Fruit fly (Drosophila melanogaster) whole organism, wandering third instar larva: ENCODE results near the gene CG4743.

Experiments used
- CG9705 ChIP-seq: fragments of 200-800 bp; sonication (Bioruptor generic); optimal IDR thresholded peaks from 2 replicates; lab custom pipeline; 2018; ENCODE audit warnings: missing biosample characterization, mild to moderate bottlenecking, missing genetic modification characterization
- CrebA ChIP-seq: fragments of 200-800 bp; sonication (Bioruptor generic); optimal IDR thresholded peaks from 2 replicates; lab custom pipeline; 2016; ENCODE audit warnings: missing biosample characterization, mild to moderate bottlenecking, missing genetic modification characterization, borderline replicate concordance
- Dfd ChIP-seq: fragments of >200 bp; optimal IDR thresholded peaks from 2 replicates; lab custom pipeline; 2017; ENCODE audit warnings: missing biosample characterization, missing genetic modification characterization
- Dif ChIP-seq: fragments of 200-275, 200-300 bp; sonication (Bioruptor generic); optimal IDR thresholded peaks from 2 replicates; lab custom pipeline; 2018; ENCODE audit warnings: missing biosample characterization, missing genetic modification characterization; ENCODE audit not compliant: partially characterized antibody
- GATAd ChIP-seq: sonication (Bioruptor generic); optimal IDR thresholded peaks from 2 replicates; lab custom pipeline; 2016; ENCODE audit warnings: missing biosample characterization, missing genetic modification characterization
- Hnf4 ChIP-seq: fragments of 200-800 bp; sonication (Bioruptor generic); optimal IDR thresholded peaks from 2 replicates; lab custom pipeline; 2016; ENCODE audit warnings: missing biosample characterization, mild to moderate bottlenecking, missing genetic modification characterization
- Hr78 ChIP-seq: fragments of >200 bp; optimal IDR thresholded peaks from 2 replicates; lab custom pipeline; 2017; ENCODE audit warnings: missing biosample characterization, missing genetic modification characterization
- Hr83 ChIP-seq: fragments of 200-300 bp; sonication (Bioruptor generic); optimal IDR thresholded peaks from 2 replicates; lab custom pipeline; 2016; ENCODE audit warnings: missing biosample characterization, mild to moderate bottlenecking, missing genetic modification characterization, moderate library complexity; ENCODE audit not compliant: poor library complexity, severe bottlenecking
- Myc ChIP-seq: fragments of >200 bp; optimal IDR thresholded peaks from 2 replicates; lab custom pipeline; 2017
- N ChIP-seq: fragments of >200 bp; optimal IDR thresholded peaks from 2 replicates; lab custom pipeline; 2018; ENCODE audit warnings: missing biosample characterization, missing external identifiers, missing genetic modification characterization
- OdsH ChIP-seq: fragments of 200-800 bp; sonication (Bioruptor generic); optimal IDR thresholded peaks from 2 replicates; lab custom pipeline; 2016; ENCODE audit warnings: missing biosample characterization, mild to moderate bottlenecking, missing genetic modification characterization
- Rel ChIP-seq, 2 experiments: fragments of 200-800 bp; sonication (Bioruptor generic) in 1 of 2; optimal IDR thresholded peaks; 2 replicates in 1 of 2; 3 replicates in 1 of 2; lab custom pipeline; 2016 to 2019; ENCODE audit warnings: mild to moderate bottlenecking in 2 of 2, missing biosample characterization in 2 of 2, missing genetic modification characterization in 2 of 2, moderate library complexity in 1 of 2
- Sp1 ChIP-seq: fragments of 200-800 bp; sonication (Bioruptor generic); optimal IDR thresholded peaks from 3 replicates; lab custom pipeline; 2019; ENCODE audit warnings: missing biosample characterization, mild to moderate bottlenecking, missing genetic modification characterization, moderate library complexity
- Vsx2 ChIP-seq: fragments of 200-300, 225-300 bp; sonication (Bioruptor generic); optimal IDR thresholded peaks from 2 replicates; lab custom pipeline; 2018; ENCODE audit warnings: missing biosample characterization, missing genetic modification characterization; ENCODE audit not compliant: partially characterized antibody
- br ChIP-seq: fragments of 200-800 bp; sonication (Bioruptor generic); optimal IDR thresholded peaks from 2 replicates; lab custom pipeline; 2016; ENCODE audit warnings: missing biosample characterization, missing genetic modification characterization
- brk ChIP-seq: fragments of 200-800 bp; sonication (Bioruptor generic); optimal IDR thresholded peaks from 2 replicates; lab custom pipeline; 2016; ENCODE audit warnings: missing biosample characterization, mild to moderate bottlenecking, missing genetic modification characterization
- dl ChIP-seq, 2 experiments: fragments of 175-275, 200-275 bp in 1 of 2; fragments of 200-275 bp in 1 of 2; sonication (Bioruptor generic); optimal IDR thresholded peaks; lab custom pipeline; 2018; ENCODE audit warnings: mild to moderate bottlenecking in 2 of 2, missing biosample characterization in 2 of 2, missing genetic modification characterization in 2 of 2, moderate library complexity in 2 of 2; ENCODE audit not compliant: partially characterized antibody in 2 of 2, insufficient read depth in 1 of 2
- dmrt93B ChIP-seq: fragments of 200-800 bp; sonication (Bioruptor generic); optimal IDR thresholded peaks from 2 replicates; lab custom pipeline; 2018; ENCODE audit warnings: missing biosample characterization, mild to moderate bottlenecking, missing genetic modification characterization
- dsf ChIP-seq: sonication (Bioruptor generic); optimal IDR thresholded peaks from 2 replicates; lab custom pipeline; 2016; ENCODE audit warnings: missing biosample characterization, missing genetic modification characterization, borderline replicate concordance
- ey ChIP-seq: fragments of 200-800 bp; sonication (Bioruptor generic); optimal IDR thresholded peaks from 2 replicates; lab custom pipeline; 2016; ENCODE audit warnings: missing biosample characterization, missing genetic modification characterization
- foxo ChIP-seq, 2 experiments: fragments of 200-800 bp; sonication (Bioruptor generic); optimal IDR thresholded peaks; 2 replicates in 1 of 2; 3 replicates in 1 of 2; lab custom pipeline; 2016 to 2017; ENCODE audit warnings: missing biosample characterization in 2 of 2, missing genetic modification characterization in 2 of 2
- h ChIP-seq: fragments of 200-800 bp; sonication (Bioruptor generic); optimal IDR thresholded peaks from 3 replicates; lab custom pipeline; 2016; ENCODE audit warnings: missing biosample characterization, mild to moderate bottlenecking, missing genetic modification characterization
- jim ChIP-seq: fragments of 175-275, 200-325 bp; sonication (Bioruptor generic); optimal IDR thresholded peaks from 2 replicates; lab custom pipeline; 2016; ENCODE audit warnings: missing biosample characterization, mild to moderate bottlenecking, missing genetic modification characterization
- lola ChIP-seq: fragments of >200 bp; optimal IDR thresholded peaks from 2 replicates; lab custom pipeline; 2017; ENCODE audit warnings: missing biosample characterization, missing genetic modification characterization
- pan ChIP-seq: fragments of >200 bp; optimal IDR thresholded peaks from 2 replicates; lab custom pipeline; 2017
- psq ChIP-seq: fragments of 200-800 bp; sonication (Bioruptor generic); optimal IDR thresholded peaks from 3 replicates; lab custom pipeline; 2017; ENCODE audit warnings: missing biosample characterization, mild to moderate bottlenecking, missing genetic modification characterization, moderate library complexity
- sage ChIP-seq: fragments of 200-800 bp; sonication (Bioruptor generic); optimal IDR thresholded peaks from 2 replicates; lab custom pipeline; 2016; ENCODE audit warnings: missing biosample characterization, mild to moderate bottlenecking, missing genetic modification characterization
- sv ChIP-seq: fragments of 200-800 bp; sonication (Bioruptor generic); optimal IDR thresholded peaks from 3 replicates; lab custom pipeline; 2016; ENCODE audit warnings: missing biosample characterization, missing genetic modification characterization
- tai ChIP-seq: sonication (Bioruptor generic); optimal IDR thresholded peaks from 2 replicates; lab custom pipeline; 2016; ENCODE audit warnings: missing biosample characterization, missing genetic modification characterization
- woc ChIP-seq: sonication (Bioruptor generic); optimal IDR thresholded peaks from 2 replicates; lab custom pipeline; 2016; ENCODE audit warnings: missing biosample characterization, mild to moderate bottlenecking, missing genetic modification characterization

Gene CG4743

dm6 chr3R:25721030-25721429 lies 40.7 kb upstream of the CG4743 start:
- TF ChIP-seq lola (no peak), OdsH (GFP tag; lab: Kevin White, UChicago) (no peak), psq (GFP tag; lab: Kevin White, UChicago) (no peak), sv (GFP tag; lab: Kevin White, UChicago) (no peak), Hr78 (GFP tag; lab: Kevin White, UChicago) (no peak), Myc (lab: Kevin White, UChicago) (no peak), CG9705 (GFP tag; lab: Kevin White, UChicago) (no peak), brk (GFP tag; lab: Kevin White, UChicago) (no peak), h (no peak), Vsx2 (no peak), Rel (GFP tag; optimal IDR thresholded peaks at IDR 0.05; lab: Kevin White, UChicago) (no peak), Rel (tag; optimal IDR thresholded peaks at IDR 0.05; lab: Kevin White, UChicago) (no peak), N (GFP tag; lab: Kevin White, UChicago) (no peak), ey (GFP tag; lab: Kevin White, UChicago) (no peak), sage (GFP tag; lab: Kevin White, UChicago) (no peak), GATAd (GFP tag; lab: Kevin White, UChicago) (no peak), dmrt93B (no peak), jim (GFP tag; lab: Kevin White, UChicago) (no peak)
- TF ChIP-seq, all 38 proteins: peak for 0

DNA sequence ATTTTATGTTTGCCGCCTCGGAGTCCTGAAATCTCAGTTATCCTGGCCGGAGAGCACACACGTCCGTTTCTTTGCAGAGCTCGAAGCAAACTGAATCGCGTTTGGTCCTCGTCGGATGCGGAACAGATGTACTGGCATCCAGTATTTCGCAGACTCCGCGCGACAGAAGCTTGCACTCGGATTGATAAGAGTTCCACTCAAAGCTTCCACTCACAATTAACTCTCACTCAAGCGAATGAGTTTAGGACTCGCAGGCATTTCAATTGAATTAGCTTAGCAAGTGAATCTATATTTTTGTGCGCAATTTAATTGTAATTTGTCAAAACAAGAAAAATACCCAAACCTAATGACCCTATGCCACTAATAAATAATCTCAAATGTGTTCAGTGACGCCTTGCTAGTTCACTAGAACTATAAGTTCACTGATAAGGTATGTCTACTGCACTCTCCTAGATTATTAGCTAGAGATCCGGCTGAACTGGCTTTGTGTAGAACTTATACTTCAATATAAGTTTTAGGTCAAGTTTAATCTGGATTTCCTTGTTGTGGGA lies 39.7 kb upstream of the CG4743 start:
- TF ChIP-seq psq (GFP tag; lab: Kevin White, UChicago) (no peak), Hnf4 (GFP tag; lab: Kevin White, UChicago) (no peak), tai (GFP tag; lab: Kevin White, UChicago) (no peak)

DNA sequence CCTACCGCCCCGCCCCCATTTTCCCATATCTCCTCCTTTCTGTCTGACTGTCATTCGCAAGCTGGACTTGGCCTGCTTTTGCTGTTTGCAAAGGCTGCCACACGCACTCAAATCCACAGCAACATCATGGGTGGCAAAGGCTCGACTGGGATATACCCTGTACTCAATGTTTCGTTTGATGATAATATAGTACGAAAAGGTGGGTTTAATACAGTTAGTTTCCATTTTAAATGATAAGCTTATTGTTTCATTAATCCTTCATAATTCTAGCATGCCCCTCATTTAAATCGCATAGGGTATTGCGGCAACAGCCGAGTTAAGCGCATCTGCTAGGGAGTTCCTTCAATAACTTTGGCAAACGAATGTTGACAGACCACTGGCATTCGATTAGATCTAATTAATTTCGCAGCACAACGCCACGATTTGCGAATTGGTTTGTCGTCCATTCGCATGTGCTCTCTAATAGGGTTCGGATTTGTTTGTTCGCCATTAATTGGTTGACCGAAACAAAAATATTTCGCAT lies 13.9 kb upstream of the CG4743 start:
- TF ChIP-seq lola (no peak), dsf (GFP tag; lab: Kevin White, UChicago) (no peak), foxo (GFP tag; optimal IDR thresholded peaks at IDR 0.05; lab: Kevin White, UChicago) (no peak), br (GFP tag; lab: Kevin White, UChicago) (no peak), h (no peak), woc (GFP tag; lab: Kevin White, UChicago) (no peak), N (GFP tag; lab: Kevin White, UChicago) (no peak), Dif (GFP tag; lab: Kevin White, UChicago) (no peak), dmrt93B (no peak), Dfd (GFP tag; lab: Kevin White, UChicago) (no peak), Hr78 (GFP tag; lab: Kevin White, UChicago) (no peak), Hnf4 (GFP tag; lab: Kevin White, UChicago) (no peak), dl (GFP tag; optimal IDR thresholded peaks at IDR 0.05; lab: Kevin White, UChicago; ENCODE audit: insufficient read depth in 1 of 2, partially characterized antibody in 2 of 2) (no peak), Sp1 (no peak), Hr83 (GFP tag; lab: Kevin White, UChicago) (no peak), brk (GFP tag; lab: Kevin White, UChicago) (no peak), Myc (lab: Kevin White, UChicago) (no peak), pan (lab: Kevin White, UChicago) (no peak), CrebA (GFP tag; lab: Kevin White, UChicago) (no peak)

dm6 chr3R:25686698-25687420 lies 6.5 kb upstream of the CG4743 start, which contains the start of gene CLS:
Gene CLS (minus strand): TSS chr3R:25687370.
- TF ChIP-seq Hr78 (GFP tag; lab: Kevin White, UChicago) (no peak), sv (GFP tag; lab: Kevin White, UChicago) (no peak), pan (lab: Kevin White, UChicago) (no peak), Hr83 (GFP tag; lab: Kevin White, UChicago) (no peak), Vsx2 (no peak), woc (GFP tag; lab: Kevin White, UChicago) (no peak), tai (GFP tag; lab: Kevin White, UChicago) (no peak)
